Worm (Caenorhabditis elegans) whole organism, mixed stage, embryonic: Measurements from ENCODE around the gene nhr-281.

Source experiments
- flh-1 ChIP-seq: fragments of 200-800 bp; sonication (Bioruptor generic); optimal IDR thresholded peaks from 2 replicates; lab custom pipeline; 2018; ENCODE audit warnings: mild to moderate bottlenecking, missing genetic modification characterization, moderate library complexity, missing compliant biosample characterization
- lin-13 ChIP-seq: fragments of 150-350 bp; optimal IDR thresholded peaks from 2 replicates; lab custom pipeline; 2014; ENCODE audit warnings: missing biosample characterization, missing genetic modification characterization
- nhr-76 ChIP-seq: sonication (generic microtip); optimal IDR thresholded peaks from 2 replicates; lab custom pipeline; 2017; ENCODE audit warnings: missing biosample characterization, missing genetic modification characterization
- snpc-4 ChIP-seq: fragments of 150-350 bp; optimal IDR thresholded peaks from 2 replicates; lab custom pipeline; 2014; ENCODE audit warnings: missing biosample characterization, missing genetic modification characterization
- unc-39 ChIP-seq: fragments of 150-350 bp; optimal IDR thresholded peaks from 2 replicates; lab custom pipeline; 2014; ENCODE audit warnings: missing biosample characterization, missing genetic modification characterization
- ztf-11 ChIP-seq: fragments of 150-350 bp; optimal IDR thresholded peaks from 2 replicates; lab custom pipeline; 2014; ENCODE audit warnings: missing biosample characterization, missing genetic modification characterization

- TF ChIP-seq flh-1 (GFP tag; lab: Kevin White, UChicago): no peak
- TF ChIP-seq unc-39 (tag; lab: Kevin White, UChicago): no peak
- TF ChIP-seq ztf-11 (tag; lab: Kevin White, UChicago): no peak
- TF ChIP-seq nhr-76 (tag; lab: Kevin White, UChicago): no peak
- TF ChIP-seq lin-13: no peak
- no peak for TF ChIP-seq snpc-4 (tag; lab: Kevin White, UChicago)
Observed at ce11 chrX:14156913-14157312, 43.7 kb upstream of the nhr-281 start, which contains the start of gene ceh-90.
